Fruit fly (Drosophila melanogaster): ENCODE data around the gene PKD.

- TF ChIP-seq CG6175 (GFP tag; IDR thresholded peaks at IDR 0.05), result no peak
- no peak for TF ChIP-seq Lpt (GFP tag; optimal IDR thresholded peaks at IDR 0.05)
- no peak for TF ChIP-seq B-H2 (GFP tag; optimal IDR thresholded peaks at IDR 0.05)
- no peak for TF ChIP-seq CG11456 (GFP tag; IDR thresholded peaks at IDR 0.05)
- no peak for TF ChIP-seq Ets65A (GFP tag)
- TF ChIP-seq vnd (GFP tag; IDR thresholded peaks at IDR 0.05; ENCODE audit: partially characterized antibody), result no peak
- TF ChIP-seq CG4424 (GFP tag; optimal IDR thresholded peaks at IDR 0.05), result no peak
- TF ChIP-seq CG10565 (GFP tag; optimal IDR thresholded peaks at IDR 0.05), result no peak
- no peak for TF ChIP-seq fd3F (GFP tag; optimal IDR thresholded peaks at IDR 0.05)
- TF ChIP-seq jing (GFP tag; optimal IDR thresholded peaks at IDR 0.05), result no peak
- no peak for TF ChIP-seq croc (GFP tag; conservative IDR thresholded peaks at IDR 0.05)
- TF ChIP-seq Tbp (GFP tag; optimal IDR thresholded peaks at IDR 0.05), result no peak
- TF ChIP-seq trh (GFP tag; optimal IDR thresholded peaks at IDR 0.05), result no peak
Measured at dm6 chr3R:18328842-18329241, 14.6 kb upstream of the PKD start, which contains the start of gene naz.
